Fruit fly (Drosophila melanogaster) whole organism, embryonic: ENCODE measurements around the gene Apoltp.

Experiments
- Asciz ChIP-seq: fragments of 200-800 bp; sonication (Bioruptor generic); optimal IDR thresholded peaks from 2 replicates; lab custom pipeline; 2017; ENCODE audit warnings: missing biosample characterization, mild to moderate bottlenecking, missing genetic modification characterization, missing genetic modification reagents
- C15 ChIP-seq: fragments of 200-800 bp; sonication (Bioruptor generic); IDR thresholded peaks from 3 replicates; pipeline ENCODE4 v1.3.6; 2022; ENCODE audit warnings: missing biosample characterization, missing genetic modification characterization
- CG10147 ChIP-seq: fragments of 200-800 bp; sonication (Bioruptor generic); optimal IDR thresholded peaks from 2 replicates; lab custom pipeline; 2019; ENCODE audit warnings: missing biosample characterization, mild to moderate bottlenecking, missing genetic modification characterization, moderate library complexity
- CG10462 ChIP-seq: fragments of 200-800 bp; sonication (Bioruptor generic); optimal IDR thresholded peaks from 2 replicates; lab custom pipeline; 2016; ENCODE audit warnings: missing biosample characterization, missing genetic modification characterization
- CG11695 ChIP-seq: fragments of 200-800 bp; sonication (Bioruptor generic); IDR thresholded peaks from 3 replicates; pipeline ENCODE4 v1.3.6; 2022; ENCODE audit warnings: missing biosample characterization, missing genetic modification characterization
- CG13624 ChIP-seq: fragments of 200-800 bp; sonication (Bioruptor generic); optimal IDR thresholded peaks from 2 replicates; lab custom pipeline; 2016; ENCODE audit warnings: missing biosample characterization, missing genetic modification characterization
- CG15514 ChIP-seq: fragments of 200-800 bp; sonication (Bioruptor generic); optimal IDR thresholded peaks from 3 replicates; lab custom pipeline; 2017; ENCODE audit warnings: missing biosample characterization, missing genetic modification characterization, mild to moderate bottlenecking, moderate library complexity, missing genetic modification reagents
- CG17385 ChIP-seq: fragments of 200-800 bp; sonication (Bioruptor generic); optimal IDR thresholded peaks from 3 replicates; lab custom pipeline; 2018; ENCODE audit warnings: missing biosample characterization, mild to moderate bottlenecking, missing genetic modification characterization
- CG3407 ChIP-seq: fragments of 200-800 bp; sonication (Bioruptor generic); optimal IDR thresholded peaks from 2 replicates; lab custom pipeline; 2018; ENCODE audit warnings: missing biosample characterization, mild to moderate bottlenecking, missing genetic modification characterization
- CG4404 ChIP-seq: fragments of 200-800 bp; sonication (Bioruptor generic); IDR thresholded peaks from 2 replicates; pipeline ENCODE4 v1.3.6; 2022; ENCODE audit warnings: missing biosample characterization, missing genetic modification characterization
- CG4730 ChIP-seq: fragments of 200-800 bp; sonication (Bioruptor generic); IDR thresholded peaks from 2 replicates; pipeline ENCODE4 v1.3.6; 2022; ENCODE audit warnings: missing biosample characterization, missing genetic modification characterization
- CG5180 ChIP-seq: fragments of 200-800 bp; sonication (Bioruptor generic); optimal IDR thresholded peaks from 3 replicates; lab custom pipeline; 2017; ENCODE audit warnings: missing biosample characterization, missing genetic modification characterization, mild to moderate bottlenecking, moderate library complexity, missing genetic modification reagents
- CG6254 ChIP-seq: fragments of 200-800 bp; sonication (Bioruptor generic); optimal IDR thresholded peaks from 3 replicates; lab custom pipeline; 2017; ENCODE audit warnings: mild to moderate bottlenecking, missing biosample characterization, missing genetic modification reagents, missing genetic modification characterization
- CkIIα-i1 ChIP-seq: fragments of 200-800 bp; sonication (Bioruptor generic); IDR thresholded peaks from 2 replicates; pipeline ENCODE4 v1.3.6; 2022; ENCODE audit warnings: missing biosample characterization, missing genetic modification characterization
- Dip3 ChIP-seq: fragments of 200-800 bp; sonication (Bioruptor generic); optimal IDR thresholded peaks from 3 replicates; lab custom pipeline; 2016; ENCODE audit warnings: missing biosample characterization, missing genetic modification characterization
- Dll ChIP-seq: fragments of 200-800 bp; sonication (Bioruptor generic); IDR thresholded peaks from 4 replicates; pipeline ENCODE4 v1.3.6; 2022; ENCODE audit warnings: missing biosample characterization, missing genetic modification characterization; ENCODE audit not compliant: partially characterized antibody
- Elba2 ChIP-seq: fragments of 200-800 bp; sonication (Bioruptor generic); optimal IDR thresholded peaks from 3 replicates; lab custom pipeline; 2016; ENCODE audit warnings: missing biosample characterization, missing genetic modification characterization
- HLH4C ChIP-seq: fragments of 200-800 bp; sonication (Bioruptor generic); IDR thresholded peaks from 3 replicates; pipeline ENCODE4 v1.3.6; 2022; ENCODE audit warnings: missing biosample characterization, missing genetic modification characterization; ENCODE audit not compliant: partially characterized antibody
- HLH54F ChIP-seq: fragments of 200-800 bp; sonication (Bioruptor generic); optimal IDR thresholded peaks from 3 replicates; lab custom pipeline; 2016; ENCODE audit warnings: missing biosample characterization, missing genetic modification characterization
- Hmr ChIP-seq: fragments of 200-800 bp; sonication (Bioruptor generic); optimal IDR thresholded peaks from 3 replicates; lab custom pipeline; 2017; ENCODE audit warnings: mild to moderate bottlenecking, missing biosample characterization, missing genetic modification reagents, missing genetic modification characterization
- Hr39 ChIP-seq: fragments of >200 bp; optimal IDR thresholded peaks from 2 replicates; lab custom pipeline; 2017
- NFAT ChIP-seq: fragments of 200-800 bp; sonication (Bioruptor generic); IDR thresholded peaks from 2 replicates; pipeline ENCODE4 v1.3.6; 2022; ENCODE audit warnings: missing biosample characterization, missing genetic modification characterization
- Nf-YA ChIP-seq: fragments of 200-800 bp; sonication (Bioruptor generic); IDR thresholded peaks from 2 replicates; pipeline ENCODE4 v1.3.6; 2022; ENCODE audit warnings: missing biosample characterization, missing genetic modification characterization
- Ptx1 ChIP-seq: fragments of 200-800 bp; sonication (Bioruptor generic); IDR thresholded peaks from 2 replicates; pipeline ENCODE4 v1.3.6; 2022; ENCODE audit warnings: missing biosample characterization, missing genetic modification characterization
- Sin3A ChIP-seq: fragments of >200 bp; optimal IDR thresholded peaks from 2 replicates; lab custom pipeline; 2018
- Taf1 ChIP-seq: fragments of 200-800 bp; sonication (Bioruptor generic); IDR thresholded peaks from 2 replicates; pipeline ENCODE4 v1.3.6; 2022; ENCODE audit warnings: missing biosample characterization, missing genetic modification characterization
- ap ChIP-seq: fragments of 200-800 bp; sonication (Bioruptor generic); IDR thresholded peaks from 2 replicates; pipeline ENCODE4 v1.3.6; 2022; ENCODE audit warnings: missing biosample characterization, missing genetic modification characterization
- bsh ChIP-seq, 2 experiments: fragments of 200-800 bp; sonication (Bioruptor generic); optimal IDR thresholded peaks; 2 replicates each; lab custom pipeline; 2017 to 2018; ENCODE audit warnings: mild to moderate bottlenecking in 2 of 2, missing biosample characterization in 2 of 2, missing genetic modification characterization in 2 of 2, moderate library complexity in 1 of 2
- caup ChIP-seq: fragments of 200-800 bp; sonication (Bioruptor generic); optimal IDR thresholded peaks from 3 replicates; lab custom pipeline; 2017; ENCODE audit warnings: missing biosample characterization, mild to moderate bottlenecking, missing genetic modification characterization, moderate library complexity; ENCODE audit not compliant: severe bottlenecking
- chm ChIP-seq: fragments of 200-800 bp; sonication (Bioruptor generic); IDR thresholded peaks from 2 replicates; pipeline ENCODE4 v1.3.6; 2022; ENCODE audit warnings: missing biosample characterization, missing genetic modification characterization
- crc ChIP-seq: fragments of 200-800 bp; sonication (Bioruptor generic); optimal IDR thresholded peaks from 2 replicates; lab custom pipeline; 2016; ENCODE audit warnings: missing biosample characterization, missing genetic modification characterization
- cwo ChIP-seq: fragments of 200-800 bp; sonication (Bioruptor generic); optimal IDR thresholded peaks from 3 replicates; lab custom pipeline; 2017; ENCODE audit warnings: missing biosample characterization, missing genetic modification characterization, mild to moderate bottlenecking, moderate library complexity, missing genetic modification reagents
- dmrt11E ChIP-seq: fragments of 200-800 bp; sonication (Bioruptor generic); optimal IDR thresholded peaks from 3 replicates; lab custom pipeline; 2018; ENCODE audit warnings: missing biosample characterization, mild to moderate bottlenecking, missing genetic modification characterization, moderate library complexity
- dpn ChIP-seq, 2 experiments: fragments of 200-800 bp; sonication (Bioruptor generic); optimal IDR thresholded peaks; 3 replicates each; lab custom pipeline; 2016; ENCODE audit warnings: missing biosample characterization in 2 of 2, missing genetic modification characterization in 2 of 2
- gfzf ChIP-seq: fragments of 200-800 bp; sonication (Bioruptor generic); optimal IDR thresholded peaks from 2 replicates; lab custom pipeline; 2016; ENCODE audit warnings: missing biosample characterization, mild to moderate bottlenecking, missing genetic modification characterization, moderate library complexity
- ken ChIP-seq: fragments of 200-800 bp; sonication (Bioruptor generic); IDR thresholded peaks from 3 replicates; pipeline ENCODE4 v1.3.6; 2022; ENCODE audit warnings: missing biosample characterization, missing genetic modification characterization
- lov ChIP-seq, 2 experiments: fragments of 200-800 bp in 1 of 2; fragments of >200 bp in 1 of 2; sonication (Bioruptor generic) in 1 of 2; IDR thresholded peaks in 1 of 2; optimal IDR thresholded peaks in 1 of 2; 2 replicates in 1 of 2; 3 replicates in 1 of 2; pipeline versions ENCODE4 v1.3.6 to Lab custom; 2017 to 2022; ENCODE audit warnings: missing biosample characterization in 1 of 2, missing genetic modification characterization in 1 of 2
- oc ChIP-seq: fragments of 200-800 bp; sonication (Bioruptor generic); optimal IDR thresholded peaks from 2 replicates; lab custom pipeline; 2018; ENCODE audit warnings: missing biosample characterization, mild to moderate bottlenecking, missing genetic modification characterization, moderate library complexity
- peb ChIP-seq: fragments of 200-800 bp; sonication (Bioruptor generic); IDR thresholded peaks from 2 replicates; pipeline ENCODE4 v1.3.6; 2022; ENCODE audit warnings: missing biosample characterization, missing genetic modification characterization
- pfk ChIP-seq: fragments of 200-800 bp; sonication (Bioruptor generic); optimal IDR thresholded peaks from 2 replicates; lab custom pipeline; 2018; ENCODE audit warnings: missing biosample characterization, mild to moderate bottlenecking, missing genetic modification characterization, moderate library complexity
- ranshi ChIP-seq: fragments of 200-800 bp; sonication (Bioruptor generic); IDR thresholded peaks from 2 replicates; pipeline ENCODE4 v1.3.6; 2022; ENCODE audit warnings: missing biosample characterization, missing genetic modification characterization
- ro ChIP-seq: fragments of 200-800 bp; sonication (Bioruptor generic); IDR thresholded peaks from 2 replicates; pipeline ENCODE4 v1.3.6; 2022; ENCODE audit warnings: missing biosample characterization, missing genetic modification characterization
- sens ChIP-seq: fragments of 200-800 bp; sonication (Bioruptor generic); peaks from one replicate; lab custom pipeline; 2016; ENCODE audit warnings: missing biosample characterization, missing genetic modification characterization
- sens-2 ChIP-seq: fragments of 200-800 bp; sonication (Bioruptor generic); IDR thresholded peaks from 2 replicates; pipeline ENCODE4 v1.3.6; 2022; ENCODE audit warnings: missing biosample characterization, missing genetic modification characterization
- seq ChIP-seq: fragments of 200-800 bp; sonication (Bioruptor generic); IDR thresholded peaks from 2 replicates; pipeline ENCODE4 v1.3.6; 2022; ENCODE audit warnings: missing biosample characterization, missing genetic modification characterization
- tgo ChIP-seq: fragments of 200-800 bp; sonication (Bioruptor generic); IDR thresholded peaks from 3 replicates; pipeline ENCODE4 v1.3.6; 2022; ENCODE audit warnings: missing biosample characterization, missing genetic modification characterization
- trh ChIP-seq: fragments of 200-800 bp; sonication (Bioruptor generic); optimal IDR thresholded peaks from 2 replicates; lab custom pipeline; 2016; ENCODE audit warnings: missing biosample characterization, missing genetic modification characterization
- vnd ChIP-seq: fragments of 200-800 bp; sonication (Bioruptor generic); IDR thresholded peaks from 3 replicates; pipeline ENCODE4 v1.3.6; 2022; ENCODE audit warnings: missing biosample characterization, missing genetic modification characterization; ENCODE audit not compliant: partially characterized antibody
- zen ChIP-seq: fragments of 200-800 bp; sonication (Bioruptor generic); optimal IDR thresholded peaks from 3 replicates; lab custom pipeline; 2018; ENCODE audit warnings: missing biosample characterization, mild to moderate bottlenecking, missing genetic modification characterization, moderate library complexity
- zfh2 ChIP-seq: fragments of 200-800 bp; sonication (Bioruptor generic); optimal IDR thresholded peaks from 2 replicates; lab custom pipeline; 2016; ENCODE audit warnings: missing biosample characterization, missing genetic modification characterization

Gene Apoltp

DNA sequence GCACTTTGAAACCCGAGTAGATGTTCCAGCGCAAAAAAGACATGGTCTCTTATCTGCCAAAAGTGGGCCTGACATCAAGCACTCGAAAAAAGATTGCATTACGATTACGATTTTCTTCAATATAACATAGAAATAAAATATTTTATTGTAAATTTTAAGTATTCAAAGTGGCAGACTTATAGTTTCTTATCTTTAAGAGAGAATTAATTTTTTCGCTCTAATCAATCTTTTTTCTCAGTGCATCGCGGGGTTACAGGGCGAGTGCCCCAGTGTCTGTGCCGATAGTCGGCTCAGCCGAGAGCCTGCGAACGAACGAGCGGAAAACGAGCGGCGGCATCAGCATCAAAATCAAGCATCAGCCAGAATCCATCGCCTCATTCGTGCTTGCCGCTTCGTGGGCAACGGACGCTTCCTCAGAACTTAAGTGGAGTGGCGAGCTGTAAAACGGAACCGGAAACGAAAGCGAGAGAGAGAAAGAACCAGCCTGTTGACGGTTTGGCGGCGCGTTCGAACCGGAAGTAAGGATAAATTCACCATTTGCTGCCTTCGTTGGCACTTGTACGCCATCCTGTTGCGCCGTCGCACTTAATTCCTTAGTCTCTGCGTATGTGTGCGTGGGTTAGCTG, at the start of gene Apoltp (continued):
- TF ChIP-seq ranshi (GFP tag; lab: Robert Waterston, UW) (peak; percentile 64), tgo (GFP tag; lab: Robert Waterston, UW) (peak; percentile 72), Ptx1 (GFP tag; lab: Robert Waterston, UW) (peak; percentile 82), sens-2 (GFP tag; lab: Robert Waterston, UW) (no peak), Elba2 (GFP tag; lab: Kevin White, UChicago) (no peak), NFAT (GFP tag; lab: Robert Waterston, UW) (peak; percentile 52), caup (GFP tag; lab: Kevin White, UChicago) (peak; percentile 83), CG4730 (peak; percentile 58), dpn (GFP tag; optimal IDR thresholded peaks at IDR 0.05; lab: Kevin White, UChicago) (peak; percentile 29 to 63), trh (GFP tag; lab: Kevin White, UChicago) (peak; percentile 28), Hr39 (lab: Kevin White, UChicago) (no peak), seq (peak; percentile 55), vnd (GFP tag; lab: Robert Waterston, UW) (no peak), CG13624 (GFP tag; lab: Kevin White, UChicago) (no peak), crc (GFP tag; lab: Kevin White, UChicago) (no peak), CkIIα-i1 (GFP tag; lab: Robert Waterston, UW) (no peak), chm (GFP tag; lab: Robert Waterston, UW) (peak; percentile 31; the same call in 1 of the 2 replicates), HLH54F (GFP tag; lab: Kevin White, UChicago) (no peak), CG10147 (no peak), CG5180 (peak; percentile 45), zfh2 (GFP tag; lab: Kevin White, UChicago) (no peak), CG17385 (GFP tag; lab: Kevin White, UChicago) (peak; percentile 54), oc (tag; lab: Kevin White, UChicago) (peak; percentile 16), lov (optimal IDR thresholded peaks at IDR 0.05; lab: Kevin White, UChicago) (no peak), lov (GFP tag; IDR thresholded peaks at IDR 0.05; lab: Robert Waterston, UW) (0 out of 3 replicates have a peak, but pooled peaks have one; percentile 23), Taf1 (peak; percentile 69), CG10462 (GFP tag; lab: Kevin White, UChicago) (no peak), C15 (GFP tag; lab: Robert Waterston, UW) (0 out of 3 replicates have a peak, but pooled peaks have one; percentile 32), CG11695 (GFP tag; lab: Robert Waterston, UW) (peak; percentile 77), Nf-YA (peak; percentile 63), ken (GFP tag; lab: Robert Waterston, UW) (peak; percentile 5; the same call in 1 of the 3 replicates), ap (GFP tag; lab: Robert Waterston, UW) (no peak), zen (tag; lab: Kevin White, UChicago) (peak; percentile 31), gfzf (GFP tag; lab: Kevin White, UChicago) (no peak), CG3407 (GFP tag; lab: Kevin White, UChicago) (no peak), peb (no peak), CG6254 (GFP tag; lab: Kevin White, UChicago) (peak; percentile 52), sens (peak; percentile 46), ro (GFP tag; lab: Robert Waterston, UW) (no peak), cwo (peak; percentile 84), Sin3A (lab: Kevin White, UChicago) (no peak), CG15514 (GFP tag; lab: Kevin White, UChicago) (peak; percentile 76), Hmr (GFP tag; lab: Kevin White, UChicago) (peak; percentile 86), Dip3 (GFP tag; lab: Kevin White, UChicago) (no peak), HLH4C (GFP tag; lab: Robert Waterston, UW) (no peak), Dll (GFP tag; lab: Robert Waterston, UW) (no peak), dmrt11E (peak; percentile 23), CG4404 (peak; percentile 42; the same call in 1 of the 2 replicates), bsh (GFP tag; optimal IDR thresholded peaks at IDR 0.05; lab: Kevin White, UChicago) (peak in 1 of 2 experiments; percentile 58), pfk (peak; percentile 15), Asciz (GFP tag; lab: Kevin White, UChicago) (peak; percentile 56)
